Fruit fly (Drosophila melanogaster): ENCODE data around the gene CG2200.

DNA sequence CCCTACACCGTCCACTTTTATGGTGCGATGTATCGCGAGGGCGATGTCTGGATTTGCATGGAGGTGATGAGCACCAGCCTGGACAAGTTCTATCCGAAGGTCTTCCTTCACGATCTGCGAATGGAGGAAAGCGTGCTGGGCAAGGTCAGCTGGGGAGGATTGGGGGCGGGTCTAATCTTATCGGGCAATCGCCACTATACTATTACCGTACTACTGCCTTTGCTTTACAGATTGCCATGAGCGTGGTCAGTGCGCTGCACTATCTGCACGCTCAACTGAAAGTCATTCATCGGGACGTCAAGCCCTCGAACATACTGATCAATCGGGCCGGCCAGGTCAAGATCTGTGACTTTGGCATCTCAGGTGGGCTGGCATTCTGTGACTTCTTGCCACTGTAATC is 2.2 kb upstream of the CG2200 start:
- TF ChIP-seq Hr78 (GFP tag; optimal IDR thresholded peaks at IDR 0.05): no peak
- TF ChIP-seq Mrtf (GFP tag; IDR thresholded peaks at IDR 0.05): no peak
- no peak for TF ChIP-seq ab (GFP tag; optimal IDR thresholded peaks at IDR 0.05)
- TF ChIP-seq CG30431 (GFP tag; optimal IDR thresholded peaks at IDR 0.05): no peak
- TF ChIP-seq kay (GFP tag; optimal IDR thresholded peaks at IDR 0.05): no peak
- no peak for TF ChIP-seq HLH54F (GFP tag; optimal IDR thresholded peaks at IDR 0.05)
- no peak for TF ChIP-seq psq (GFP tag; optimal IDR thresholded peaks at IDR 0.05)
- no peak for TF ChIP-seq CG9727 (GFP tag; optimal IDR thresholded peaks at IDR 0.05)
- TF ChIP-seq Scr (GFP tag; IDR thresholded peaks at IDR 0.05; ENCODE audit: partially characterized antibody): no peak
- no peak for TF ChIP-seq CG8478 (optimal IDR thresholded peaks at IDR 0.05)
- no peak for TF ChIP-seq otp (GFP tag; IDR thresholded peaks at IDR 0.05)

Data from whole organism, embryonic.